Worm (Caenorhabditis elegans): ENCODE measurements around the gene T09F5.10.

DNA sequence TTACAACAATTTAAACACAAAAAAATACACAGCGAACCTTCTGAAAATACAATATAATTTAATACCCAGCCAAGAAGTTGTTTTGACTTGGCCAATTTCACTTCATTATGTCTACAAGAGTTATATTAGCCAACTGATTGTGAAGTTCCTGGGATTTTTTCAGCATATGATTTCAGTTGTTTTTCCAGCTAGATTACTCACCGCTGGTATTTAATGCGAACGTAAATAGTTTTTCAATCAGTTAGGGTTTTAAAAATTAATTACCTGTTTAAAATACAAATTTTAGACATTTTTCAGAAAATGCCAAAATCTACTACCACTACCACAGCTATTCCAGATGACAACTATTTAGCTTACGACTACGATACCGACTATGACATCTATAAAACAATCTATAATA, 45.8 kb downstream of the T09F5.10 start, which contains the start of gene srw-14:
- TF ChIP-seq unc-62 (GFP tag; optimal IDR thresholded peaks at IDR 0.05 in 1 of 2) (no peak), unc-62 (tag; optimal IDR thresholded peaks at IDR 0.05) (no peak), nhr-10 (tag; optimal IDR thresholded peaks at IDR 0.05) (no peak), pha-4 (GFP tag; IDR thresholded peaks at IDR 0.05) (no peak), pha-4 (tag; optimal IDR thresholded peaks at IDR 0.05) (no peak), ZK546.5 (tag; optimal IDR thresholded peaks at IDR 0.05) (no peak), zag-1 (tag; optimal IDR thresholded peaks at IDR 0.05) (no peak), Y48G9A.11 (GFP tag; IDR thresholded peaks at IDR 0.05) (no peak), unc-39 (tag; optimal IDR thresholded peaks at IDR 0.05) (no peak), aha-1 (tag) (no peak), F49E8.2 (tag; optimal IDR thresholded peaks at IDR 0.05; ENCODE audit: borderline replicate concordance) (no peak), lsy-2 (tag; optimal IDR thresholded peaks at IDR 0.05) (no peak)
